Fruit fly (Drosophila melanogaster) whole organism, prepupa: Measurements from ENCODE around the gene Chpf.

ENCODE experiments used
- CG11762 ChIP-seq: fragments of 200-800 bp; sonication (Bioruptor generic); optimal IDR thresholded peaks from 3 replicates; lab custom pipeline; 2016; ENCODE audit warnings: missing biosample characterization, missing genetic modification characterization; ENCODE audit not compliant: insufficient read depth
- CG34406 ChIP-seq: fragments of 200-800 bp; sonication (Bioruptor generic); optimal IDR thresholded peaks from 3 replicates; lab custom pipeline; 2016; ENCODE audit warnings: missing biosample characterization, missing genetic modification characterization
- CG6854 ChIP-seq: fragments of 200-800 bp; sonication (Bioruptor generic); optimal IDR thresholded peaks from 2 replicates; lab custom pipeline; 2017; ENCODE audit warnings: missing biosample characterization, mild to moderate bottlenecking, missing genetic modification characterization
- CG9139 ChIP-seq: fragments of 200-800 bp; sonication (Bioruptor generic); optimal IDR thresholded peaks from 3 replicates; lab custom pipeline; 2017; ENCODE audit warnings: missing biosample characterization, mild to moderate bottlenecking, missing genetic modification characterization
- Hr4 ChIP-seq: fragments of 200-800 bp; sonication (Bioruptor generic); optimal IDR thresholded peaks from 3 replicates; lab custom pipeline; 2016; ENCODE audit warnings: missing biosample characterization, missing genetic modification characterization
- Sox15 ChIP-seq: fragments of 200-800 bp; sonication (Bioruptor generic); optimal IDR thresholded peaks from 3 replicates; lab custom pipeline; 2016; ENCODE audit warnings: missing biosample characterization, missing genetic modification characterization
- esn ChIP-seq: fragments of 200-800 bp; sonication (Bioruptor generic); optimal IDR thresholded peaks from 2 replicates; lab custom pipeline; 2016; ENCODE audit warnings: missing biosample characterization, mild to moderate bottlenecking, missing genetic modification characterization, moderate library complexity
- svp ChIP-seq: fragments of 200-800 bp; sonication (Bioruptor generic); peaks from one replicate; lab custom pipeline; 2016; ENCODE audit warnings: missing biosample characterization, missing genetic modification characterization

DNA sequence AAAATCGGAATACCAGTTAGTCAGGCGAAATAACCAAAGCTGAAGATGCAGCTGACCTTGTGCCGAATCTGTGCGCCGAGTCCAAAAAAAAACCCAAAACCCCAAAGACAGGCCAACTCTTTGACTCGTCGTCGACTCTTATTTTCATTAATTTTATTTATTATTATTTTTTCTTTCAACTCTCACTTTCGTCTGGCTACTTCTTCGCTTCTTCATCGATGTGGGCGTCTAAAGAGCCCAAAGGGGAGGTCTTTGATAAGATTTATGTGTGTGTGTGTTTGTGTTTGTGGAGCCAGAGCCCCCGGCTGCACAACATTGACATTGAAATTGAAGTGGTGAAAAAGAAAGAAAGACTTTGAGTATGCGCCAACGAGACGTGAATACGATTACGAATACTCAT is 33.6 kb upstream of the Chpf start:
- no peak for TF ChIP-seq CG11762 (GFP tag; lab: Kevin White, UChicago)
- no peak for TF ChIP-seq CG34406 (GFP tag; lab: Kevin White, UChicago)
- TF ChIP-seq esn (GFP tag; lab: Kevin White, UChicago), result no peak
- no peak for TF ChIP-seq svp (GFP tag; lab: Kevin White, UChicago)
- no peak for TF ChIP-seq Hr4 (GFP tag; lab: Kevin White, UChicago)
- no peak for TF ChIP-seq Sox15
- TF ChIP-seq CG9139 (GFP tag; lab: Kevin White, UChicago), result no peak
- TF ChIP-seq CG6854 (GFP tag; lab: Kevin White, UChicago), result no peak
